Fruit fly (Drosophila melanogaster): ENCODE results near the gene Sirup.
A peak's percentile ranks its signal among the peaks of the same experiment; 100 is the strongest.

DNA sequence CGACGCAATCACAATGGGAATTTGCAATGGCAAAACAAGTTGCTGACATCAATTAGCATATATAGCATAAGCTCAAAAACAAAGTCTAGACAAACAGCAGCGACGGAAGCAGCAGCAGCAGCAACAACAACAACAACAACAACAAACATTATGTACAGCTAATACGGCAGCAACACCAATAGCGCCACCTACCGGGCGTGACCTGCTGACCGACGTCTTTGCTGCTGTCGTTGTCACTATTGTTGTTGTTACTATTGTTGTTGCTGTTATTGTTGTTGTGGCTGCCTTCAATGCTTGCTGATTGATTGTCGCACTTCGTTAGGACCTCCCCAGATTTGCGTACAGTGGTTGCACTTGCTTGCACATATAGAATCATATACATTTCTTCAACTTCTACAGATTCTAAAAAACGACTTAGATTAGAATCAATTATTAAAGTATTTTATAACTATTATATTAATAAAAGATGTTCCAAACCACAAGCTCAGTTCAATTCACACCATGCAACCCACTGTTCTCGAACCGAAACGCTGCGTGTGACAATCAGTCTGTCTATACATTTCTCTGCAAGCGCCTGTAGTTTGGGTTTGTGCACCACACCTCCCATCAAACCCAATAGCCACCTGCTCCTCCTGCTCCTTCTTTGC, 45.2 kb upstream of the Sirup start:
- TF ChIP-seq spab (GFP tag; optimal IDR thresholded peaks at IDR 0.05) (no peak), dsx (GFP tag; optimal IDR thresholded peaks at IDR 0.05; ENCODE audit: poor library complexity, severe bottlenecking) (no peak), CG34406 (GFP tag; optimal IDR thresholded peaks at IDR 0.05) (no peak), Sox102F (GFP tag; optimal IDR thresholded peaks at IDR 0.05) (no peak), CG6276 (GFP tag; optimal IDR thresholded peaks at IDR 0.05) (peak; percentile 53)
